Fruit fly (Drosophila melanogaster): ENCODE measurements around the gene noi.

The noi gene

dm6 chr3R:5554082-5554481 is 37.2 kb downstream of the noi start, which contains the start of gene Pcmt (continued):
- TF ChIP-seq ci (GFP tag; IDR thresholded peaks at IDR 0.05) = no peak
- no peak for TF ChIP-seq klu (GFP tag; IDR thresholded peaks at IDR 0.05)
- TF ChIP-seq CG13775 (GFP tag; optimal IDR thresholded peaks at IDR 0.05) = no peak
- no peak for TF ChIP-seq Antp (GFP tag; optimal IDR thresholded peaks at IDR 0.05)
- no peak for TF ChIP-seq HHEX (GFP tag; optimal IDR thresholded peaks at IDR 0.05)
- 0 out of 3 replicates have a peak, but pooled peaks have one; percentile 29 for TF ChIP-seq vnd (GFP tag; IDR thresholded peaks at IDR 0.05; ENCODE audit: partially characterized antibody)
- TF ChIP-seq maf-S (GFP tag; optimal IDR thresholded peaks at IDR 0.05) = no peak
- no peak for TF ChIP-seq kah (GFP tag; optimal IDR thresholded peaks at IDR 0.05)
- no peak for TF ChIP-seq Awh (GFP tag; IDR thresholded peaks at IDR 0.05)
- no peak for TF ChIP-seq CG10565 (GFP tag; optimal IDR thresholded peaks at IDR 0.05)
- TF ChIP-seq HLH54F (GFP tag; optimal IDR thresholded peaks at IDR 0.05) = no peak
- no peak for TF ChIP-seq dpn (GFP tag; optimal IDR thresholded peaks at IDR 0.05)
- no peak for TF ChIP-seq sima (GFP tag; optimal IDR thresholded peaks at IDR 0.05)
- no peak for TF ChIP-seq Meics (GFP tag; optimal IDR thresholded peaks at IDR 0.05)
- TF ChIP-seq amos (GFP tag; IDR thresholded peaks at IDR 0.05; ENCODE audit: partially characterized antibody) = peak; percentile 37
- no peak for TF ChIP-seq nerfin-1 (tag; optimal IDR thresholded peaks at IDR 0.05)
- peak; percentile 37 for TF ChIP-seq BEAF-32 (GFP tag; optimal IDR thresholded peaks at IDR 0.05)
- no peak for TF ChIP-seq ro (GFP tag; IDR thresholded peaks at IDR 0.05)
- no peak for TF ChIP-seq eve (GFP tag; optimal IDR thresholded peaks at IDR 0.05)
- TF ChIP-seq CG11504 (tag; optimal IDR thresholded peaks at IDR 0.05) = no peak
- no peak for TF ChIP-seq CG1647 (GFP tag; optimal IDR thresholded peaks at IDR 0.05)
- TF ChIP-seq gcm (GFP tag; optimal IDR thresholded peaks at IDR 0.05) = no peak
- TF ChIP-seq zen2 (GFP tag; IDR thresholded peaks at IDR 0.05; ENCODE audit: partially characterized antibody) = no peak
- no peak for TF ChIP-seq CG8388 (GFP tag; optimal IDR thresholded peaks at IDR 0.05)
- TF ChIP-seq CG3995 (GFP tag; optimal IDR thresholded peaks at IDR 0.05) = no peak
- TF ChIP-seq chinmo (GFP tag; IDR thresholded peaks at IDR 0.05; ENCODE audit: partially characterized antibody) = no peak
- TF ChIP-seq Fer3 (tag; optimal IDR thresholded peaks at IDR 0.05) = no peak
- TF ChIP-seq Dref (GFP tag; IDR thresholded peaks at IDR 0.05) = peak; percentile 69
- TF ChIP-seq Lpt (GFP tag; optimal IDR thresholded peaks at IDR 0.05) = no peak
- no peak for TF ChIP-seq ham (GFP tag; IDR thresholded peaks at IDR 0.05)
- no peak for TF ChIP-seq Gug (GFP tag; IDR thresholded peaks at IDR 0.05)
- TF ChIP-seq usp (GFP tag; optimal IDR thresholded peaks at IDR 0.05) = no peak
- TF ChIP-seq MBD-R2 (GFP tag; IDR thresholded peaks at IDR 0.05) = peak; percentile 82
- TF ChIP-seq ken (GFP tag; IDR thresholded peaks at IDR 0.05) = no peak
- no peak for TF ChIP-seq CG6813 (GFP tag; optimal IDR thresholded peaks at IDR 0.05)
- TF ChIP-seq CG4328 (GFP tag; optimal IDR thresholded peaks at IDR 0.05) = no peak
- TF ChIP-seq H15 (GFP tag; IDR thresholded peaks at IDR 0.05) = no peak
- TF ChIP-seq pfk (GFP tag; optimal IDR thresholded peaks at IDR 0.05) = no peak
- peak; percentile 55; the same call in 1 of the 2 replicates for TF ChIP-seq Scr (GFP tag; IDR thresholded peaks at IDR 0.05; ENCODE audit: partially characterized antibody)
- no peak for TF ChIP-seq CG7357 (GFP tag; IDR thresholded peaks at IDR 0.05)

dm6 chr3R:5551593-5551992 is 39.7 kb downstream of the noi start:
- TF ChIP-seq nerfin-2 (GFP tag; IDR thresholded peaks at IDR 0.05; ENCODE audit: partially characterized antibody) (peak; percentile 61), CG6791 (GFP tag; IDR thresholded peaks at IDR 0.05; ENCODE audit: partially characterized antibody) (0 out of 3 replicates have a peak, but pooled peaks have one; percentile 44), CG14860 (GFP tag; IDR thresholded peaks at IDR 0.05; ENCODE audit: partially characterized antibody) (peak; percentile 40; the same call in 1 of the 3 replicates), ato (GFP tag; IDR thresholded peaks at IDR 0.05; ENCODE audit: partially characterized antibody) (0 out of 2 replicates have a peak, but pooled peaks have one; percentile 33), Opbp (GFP tag; IDR thresholded peaks at IDR 0.05; ENCODE audit: partially characterized antibody) (peak; percentile 15; the same call in 1 of the 3 replicates), CG6813 (GFP tag; optimal IDR thresholded peaks at IDR 0.05) (no peak), HLH4C (GFP tag; IDR thresholded peaks at IDR 0.05; ENCODE audit: partially characterized antibody) (peak; percentile 72), tna (GFP tag; IDR thresholded peaks at IDR 0.05; ENCODE audit: partially characterized antibody) (peak; percentile 34; the same call in 1 of the 2 replicates), jing (GFP tag; optimal IDR thresholded peaks at IDR 0.05) (no peak), CG13296 (GFP tag; optimal IDR thresholded peaks at IDR 0.05) (no peak), Scr (GFP tag; IDR thresholded peaks at IDR 0.05; ENCODE audit: partially characterized antibody) (peak; percentile 42), gfzf (GFP tag; optimal IDR thresholded peaks at IDR 0.05) (peak; percentile 10), Med (GFP tag) (peak; percentile 20)

All from whole organism, embryonic.